Worm (Caenorhabditis elegans) whole organism, L4 larva: ENCODE measurements around the gene F35A5.8.
A peak's percentile ranks its signal among the peaks of the same experiment; 100 is the strongest.

Source experiments
- F26F4.8 ChIP-seq: fragments of 200-800 bp; sonication (Bioruptor generic); conservative IDR thresholded peaks from 2 replicates; pipeline ENCODE4 v1.3.6; 2022; ENCODE audit warnings: missing genetic modification characterization, missing compliant biosample characterization
- R02D3.7 ChIP-seq: fragments of 150-350 bp; sonication (generic microtip); optimal IDR thresholded peaks from 3 replicates; lab custom pipeline; 2014; ENCODE audit warnings: missing biosample characterization, missing genetic modification characterization
- T20F7.1 ChIP-seq: fragments of 200-800 bp; sonication (Bioruptor generic); optimal IDR thresholded peaks from 2 replicates; lab custom pipeline; 2018; ENCODE audit warnings: mild to moderate bottlenecking, missing genetic modification characterization, missing compliant biosample characterization
- aha-1 ChIP-seq: fragments of 150-350 bp; peaks from one replicate; lab custom pipeline; 2014; ENCODE audit warnings: missing biosample characterization, missing genetic modification characterization
- ceh-20 ChIP-seq: fragments of 200-800 bp; sonication (Bioruptor generic); IDR thresholded peaks from 2 replicates; pipeline ENCODE4 v1.3.6; 2022; ENCODE audit warnings: missing genetic modification reagents, missing genetic modification characterization, missing compliant biosample characterization
- ctbp-1 ChIP-seq: fragments of 200-800 bp; sonication (Bioruptor generic); IDR thresholded peaks from 2 replicates; pipeline ENCODE4 v1.3.6; 2022; ENCODE audit warnings: missing genetic modification reagents, missing genetic modification characterization, missing compliant biosample characterization
- daf-16 ChIP-seq, 3 experiments: sonication (generic microtip); optimal IDR thresholded peaks; 2 replicates each; lab custom pipeline; 2016 to 2017; ENCODE audit warnings: missing genetic modification characterization in 3 of 3, missing genetic modification reagents in 3 of 3, mild to moderate bottlenecking in 2 of 3, missing compliant biosample characterization in 2 of 3, missing biosample characterization in 1 of 3, moderate library complexity in 1 of 3
- dmd-6 ChIP-seq: fragments of 200-800 bp; sonication (Bioruptor generic); IDR thresholded peaks from 2 replicates; pipeline ENCODE4 v1.3.6; 2022; ENCODE audit warnings: missing genetic modification reagents, missing genetic modification characterization, missing compliant biosample characterization
- dpl-1 ChIP-seq: fragments of 150-350 bp; optimal IDR thresholded peaks from 2 replicates; lab custom pipeline; 2014; ENCODE audit warnings: missing biosample characterization, missing genetic modification reagents, missing genetic modification characterization
- dve-1 ChIP-seq: sonication (generic microtip); optimal IDR thresholded peaks from 2 replicates; lab custom pipeline; 2017; ENCODE audit warnings: antibody characterized with exemption, mild to moderate bottlenecking, missing genetic modification characterization, missing compliant biosample characterization; ENCODE audit not compliant: insufficient read depth
- egl-27 ChIP-seq: sonication (generic microtip); optimal IDR thresholded peaks from 3 replicates; lab custom pipeline; 2017; ENCODE audit warnings: missing biosample characterization, missing genetic modification reagents, missing genetic modification characterization
- hif-1 ChIP-seq, 2 experiments: sonication (generic microtip); optimal IDR thresholded peaks; 2 replicates each; lab custom pipeline; 2016 to 2017; ENCODE audit warnings: missing compliant biosample characterization in 2 of 2, missing genetic modification characterization in 2 of 2, missing genetic modification reagents in 2 of 2, missing genotype in 2 of 2, mild to moderate bottlenecking in 1 of 2
- hlh-11 ChIP-seq: fragments of 200-800 bp; sonication (Bioruptor generic); optimal IDR thresholded peaks from 2 replicates; lab custom pipeline; 2018; ENCODE audit warnings: mild to moderate bottlenecking, missing genetic modification characterization, missing compliant biosample characterization
- hlh-30 ChIP-seq: sonication (generic microtip); optimal IDR thresholded peaks from 2 replicates; lab custom pipeline; 2017; ENCODE audit warnings: antibody characterized with exemption, mild to moderate bottlenecking, missing genetic modification characterization, missing compliant biosample characterization; ENCODE audit not compliant: insufficient read depth
- jun-1 ChIP-seq: fragments of 150-350 bp; optimal IDR thresholded peaks from 2 replicates; lab custom pipeline; 2014; ENCODE audit warnings: missing biosample characterization, missing genetic modification reagents, missing genetic modification characterization
- lim-7 ChIP-seq: fragments of 200-800 bp; sonication (Bioruptor generic); IDR thresholded peaks from 2 replicates; pipeline ENCODE4 v1.3.6; 2022; ENCODE audit warnings: missing genetic modification characterization, missing compliant biosample characterization
- lin-1 ChIP-seq: fragments of 200-800 bp; sonication (Bioruptor generic); IDR thresholded peaks from 2 replicates; pipeline ENCODE4 v1.3.6; 2022; ENCODE audit warnings: missing genetic modification reagents, missing genetic modification characterization, missing compliant biosample characterization
- lin-29 ChIP-seq: fragments of 200-800 bp; sonication (Bioruptor generic); IDR thresholded peaks from 2 replicates; pipeline ENCODE4 v1.3.6; 2022; ENCODE audit warnings: missing genetic modification reagents, missing genetic modification characterization, missing compliant biosample characterization
- mdl-1 ChIP-seq, 2 experiments: fragments of 150-350 bp in 1 of 2; sonication (generic microtip) in 1 of 2; optimal IDR thresholded peaks; 2 replicates each; lab custom pipeline; 2014 to 2017; ENCODE audit warnings: missing biosample characterization in 2 of 2, missing genetic modification characterization in 2 of 2
- mes-2 ChIP-seq: sonication (generic microtip); optimal IDR thresholded peaks from 2 replicates; lab custom pipeline; 2016; ENCODE audit warnings: missing genotype, mild to moderate bottlenecking, missing genetic modification characterization, missing compliant biosample characterization; ENCODE audit not compliant: poor library complexity, severe bottlenecking
- mxl-3 ChIP-seq: fragments of 200-800 bp; sonication (Bioruptor generic); optimal IDR thresholded peaks from 2 replicates; lab custom pipeline; 2018; ENCODE audit warnings: mild to moderate bottlenecking, missing genetic modification characterization, missing compliant biosample characterization
- nhr-102 ChIP-seq: sonication (generic microtip); optimal IDR thresholded peaks from 2 replicates; lab custom pipeline; 2016; ENCODE audit warnings: mild to moderate bottlenecking, missing genetic modification characterization, moderate library complexity, missing compliant biosample characterization
- nhr-25 ChIP-seq: sonication (generic microtip); optimal IDR thresholded peaks from 2 replicates; lab custom pipeline; 2017; ENCODE audit warnings: missing genetic modification characterization, mild to moderate bottlenecking, missing compliant biosample characterization, antibody characterized with exemption, moderate library complexity, borderline replicate concordance; ENCODE audit not compliant: insufficient read depth
- nhr-28 ChIP-seq: fragments of 150-350 bp; optimal IDR thresholded peaks from 2 replicates; lab custom pipeline; 2014; ENCODE audit warnings: missing biosample characterization, missing genetic modification characterization
- nhr-48 ChIP-seq: sonication (generic microtip); optimal IDR thresholded peaks from 2 replicates; lab custom pipeline; 2016; ENCODE audit warnings: mild to moderate bottlenecking, missing genetic modification characterization, missing compliant biosample characterization
- nhr-76 ChIP-seq: fragments of 150-350 bp; optimal IDR thresholded peaks from 2 replicates; lab custom pipeline; 2014; ENCODE audit warnings: missing biosample characterization, missing genetic modification characterization
- nhr-77 ChIP-seq: fragments of 150-350 bp; optimal IDR thresholded peaks from 2 replicates; lab custom pipeline; 2014; ENCODE audit warnings: missing biosample characterization, missing genetic modification characterization
- pha-4 ChIP-seq, 2 experiments: fragments of 150-350 bp in 1 of 2; fragments of 200-800 bp in 1 of 2; sonication (Bioruptor generic) in 1 of 2; IDR thresholded peaks in 1 of 2; optimal IDR thresholded peaks in 1 of 2; 2 replicates each; pipeline versions ENCODE4 v1.3.6 to Lab custom; 2014 to 2022; ENCODE audit warnings: missing genetic modification characterization in 2 of 2, missing genetic modification reagents in 2 of 2, missing biosample characterization in 1 of 2, missing compliant biosample characterization in 1 of 2
- php-3 ChIP-seq: fragments of 200-800 bp; sonication (Bioruptor generic); IDR thresholded peaks from 2 replicates; pipeline ENCODE4 v1.3.6; 2022; ENCODE audit warnings: missing genetic modification reagents, missing genetic modification characterization, missing compliant biosample characterization
- pqm-1 ChIP-seq: sonication (generic microtip); optimal IDR thresholded peaks from 2 replicates; lab custom pipeline; 2017; ENCODE audit warnings: missing biosample characterization, missing genetic modification characterization
- rbr-2 ChIP-seq: sonication (generic microtip); optimal IDR thresholded peaks from 2 replicates; lab custom pipeline; 2016; ENCODE audit warnings: missing genotype, missing genetic modification characterization, missing compliant biosample characterization
- sdz-12 ChIP-seq: fragments of 200-800 bp; sonication (Bioruptor generic); optimal IDR thresholded peaks from 2 replicates; lab custom pipeline; 2018; ENCODE audit warnings: mild to moderate bottlenecking, missing genetic modification characterization, missing compliant biosample characterization
- spr-1 ChIP-seq: sonication (generic microtip); optimal IDR thresholded peaks from 2 replicates; lab custom pipeline; 2016; ENCODE audit warnings: mild to moderate bottlenecking, missing genetic modification characterization, missing compliant biosample characterization
- tra-1 ChIP-seq: fragments of 200-800 bp; sonication (Bioruptor generic); IDR thresholded peaks from 2 replicates; pipeline ENCODE4 v1.3.6; 2022; ENCODE audit warnings: missing genetic modification reagents, missing genetic modification characterization, missing compliant biosample characterization
- unc-39 ChIP-seq: sonication (generic microtip); optimal IDR thresholded peaks from 2 replicates; lab custom pipeline; 2017; ENCODE audit warnings: missing biosample characterization, missing genetic modification characterization
- unc-62 ChIP-seq, 3 experiments: fragments of 150-350 bp in 1 of 3; sonication (generic microtip); optimal IDR thresholded peaks in 2 of 3; peaks in 1 of 3; 1 replicate in 1 of 3; 2 replicates in 2 of 3; lab custom pipeline; 2014 to 2017; ENCODE audit warnings: missing biosample characterization in 3 of 3, missing genetic modification characterization in 3 of 3, missing genetic modification reagents in 3 of 3, missing genotype in 1 of 3
- zfp-2 ChIP-seq: sonication (generic microtip); optimal IDR thresholded peaks from 2 replicates; lab custom pipeline; 2016; ENCODE audit warnings: mild to moderate bottlenecking, missing genetic modification characterization, missing compliant biosample characterization
- ztf-11 ChIP-seq: fragments of 150-350 bp; optimal IDR thresholded peaks from 2 replicates; lab custom pipeline; 2014; ENCODE audit warnings: missing biosample characterization, missing genetic modification characterization
- ztf-7 ChIP-seq: fragments of 150-350 bp; optimal IDR thresholded peaks from 2 replicates; lab custom pipeline; 2014; ENCODE audit warnings: missing biosample characterization, missing genetic modification characterization

F35A5.8 gene

DNA sequence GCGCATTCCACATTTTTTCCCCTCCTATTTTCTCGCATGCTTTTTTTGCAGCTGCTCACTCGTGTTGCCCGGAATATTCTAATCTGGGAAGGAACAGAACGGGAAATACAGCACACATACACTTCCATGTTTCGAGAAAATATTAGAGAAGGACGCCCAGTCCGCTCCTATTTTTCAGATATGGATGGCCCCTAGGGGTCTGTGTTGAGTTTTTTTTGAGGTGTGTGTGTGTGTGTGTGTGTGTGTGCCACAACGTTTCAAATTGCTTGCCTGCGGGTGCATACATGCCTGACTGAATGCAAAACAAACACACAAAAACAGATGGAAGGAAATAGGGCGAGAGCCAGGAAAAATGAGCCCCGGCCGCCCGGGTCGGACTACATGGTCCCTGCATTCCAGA lies 18.3 kb upstream of the F35A5.8 start (continued):
- no peak for TF ChIP-seq lim-7 (GFP tag; lab: Robert Waterston, UW)
- no peak for TF ChIP-seq nhr-76 (tag; lab: Kevin White, UChicago)
- peak; percentile 93 for TF ChIP-seq aha-1
- TF ChIP-seq dpl-1 (GFP tag; lab: Kevin White, UChicago), result no peak
- no peak for TF ChIP-seq ceh-20 (GFP tag; lab: Robert Waterston, UW)
- no peak for TF ChIP-seq php-3 (GFP tag; lab: Robert Waterston, UW)
- TF ChIP-seq hif-1 (tag; optimal IDR thresholded peaks at IDR 0.05; lab: Kevin White, UChicago), result no peak
- TF ChIP-seq lin-1, result no peak
- TF ChIP-seq rbr-2 (tag; lab: Kevin White, UChicago), result no peak
- TF ChIP-seq sdz-12 (GFP tag; lab: Kevin White, UChicago), result no peak
- TF ChIP-seq egl-27 (tag; lab: Kevin White, UChicago), result no peak
- no peak for TF ChIP-seq ztf-7 (tag; lab: Kevin White, UChicago)
- TF ChIP-seq T20F7.1, result no peak
- TF ChIP-seq jun-1 (tag; lab: Kevin White, UChicago), result no peak
- TF ChIP-seq, all 104 proteins: peak for 5

DNA sequence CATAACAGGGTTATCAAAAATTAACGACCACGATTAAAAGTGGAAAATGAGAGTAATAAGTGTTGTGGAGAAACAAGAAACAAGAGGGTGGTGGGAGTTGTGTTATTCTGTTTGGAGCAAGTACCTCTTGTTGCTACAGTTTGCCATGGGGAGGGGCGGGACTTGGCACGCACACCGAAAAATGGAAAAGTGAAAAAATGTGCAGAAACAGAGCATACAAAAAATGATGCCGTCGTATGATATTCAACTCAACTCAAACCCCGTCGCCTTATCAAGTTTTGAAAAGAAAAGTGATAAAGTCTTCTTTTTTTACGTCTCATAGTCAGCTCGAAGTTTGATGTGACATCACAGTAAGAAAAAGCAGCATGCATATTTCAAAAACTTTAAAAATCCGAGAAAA lies 17.4 kb upstream of the F35A5.8 start:
- TF ChIP-seq daf-16 (GFP tag; optimal IDR thresholded peaks at IDR 0.05; lab: Kevin White, UChicago), result no peak
- peak; percentile 74 for TF ChIP-seq daf-16 (tag; optimal IDR thresholded peaks at IDR 0.05; lab: Kevin White, UChicago)
- TF ChIP-seq hif-1 (tag; optimal IDR thresholded peaks at IDR 0.05; lab: Kevin White, UChicago), result no peak
- no peak for TF ChIP-seq lin-29 (GFP tag; lab: Robert Waterston, UW)
- peak; percentile 78 for TF ChIP-seq dmd-6 (GFP tag; lab: Robert Waterston, UW)
- TF ChIP-seq nhr-28 (tag; lab: Kevin White, UChicago), result peak; percentile 66
- peak; percentile 64 for TF ChIP-seq pqm-1
- peak; percentile 21 for TF ChIP-seq nhr-102 (tag; lab: Kevin White, UChicago)
- TF ChIP-seq pha-4 (GFP tag; IDR thresholded peaks at IDR 0.05; lab: Robert Waterston, UW), result peak; percentile 27; the same call in 1 of the 2 replicates
- no peak for TF ChIP-seq pha-4 (tag; optimal IDR thresholded peaks at IDR 0.05; lab: Kevin White, UChicago)
- peak; percentile 33; the same call in 1 of the 2 replicates for TF ChIP-seq lin-1
- TF ChIP-seq mes-2 (tag; lab: Kevin White, UChicago), result peak; percentile 19
- peak; percentile 10 for TF ChIP-seq hlh-30 (tag; lab: Kevin White, UChicago)
- peak; percentile 44 for TF ChIP-seq dve-1 (tag; lab: Kevin White, UChicago)
- peak; percentile 66 for TF ChIP-seq hlh-11 (tag; lab: Kevin White, UChicago)
- TF ChIP-seq unc-39 (tag; lab: Kevin White, UChicago), result no peak
- TF ChIP-seq, all 104 proteins: peak for 11

DNA sequence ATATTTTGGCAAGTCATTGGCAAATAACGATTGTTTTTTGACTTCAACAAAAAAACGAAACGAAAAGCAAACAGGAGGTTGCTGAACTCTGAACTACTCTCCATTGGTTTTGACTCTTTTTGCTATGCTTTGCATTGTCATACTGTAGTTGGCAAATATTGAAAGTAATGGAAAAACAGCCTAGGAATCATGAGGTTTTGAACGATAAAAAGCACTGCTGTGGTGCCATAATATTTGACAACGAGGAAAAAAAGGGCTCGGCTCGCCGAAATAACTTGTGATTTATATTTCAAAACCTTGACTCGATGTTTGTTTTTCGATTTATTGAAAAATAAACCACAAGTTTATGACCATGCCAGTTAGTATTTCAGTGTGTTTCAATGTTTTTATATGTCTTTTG lies 16.4 kb upstream of the F35A5.8 start:
- TF ChIP-seq pha-4 (GFP tag; IDR thresholded peaks at IDR 0.05; lab: Robert Waterston, UW) (peak; percentile 72), pha-4 (tag; optimal IDR thresholded peaks at IDR 0.05; lab: Kevin White, UChicago) (peak; percentile 50), spr-1 (tag; lab: Kevin White, UChicago) (no peak), daf-16 (GFP tag; optimal IDR thresholded peaks at IDR 0.05; lab: Kevin White, UChicago) (no peak), daf-16 (tag; optimal IDR thresholded peaks at IDR 0.05; lab: Kevin White, UChicago) (peak; percentile 6), dmd-6 (GFP tag; lab: Robert Waterston, UW) (no peak), F26F4.8 (GFP tag; lab: Robert Waterston, UW) (no peak), hlh-30 (tag; lab: Kevin White, UChicago) (peak; percentile 45), zfp-2 (tag; lab: Kevin White, UChicago) (no peak), unc-62 (GFP tag; optimal IDR thresholded peaks at IDR 0.05 in 1 of 2; lab: Kevin White, UChicago) (no peak), unc-62 (tag; optimal IDR thresholded peaks at IDR 0.05; lab: Kevin White, UChicago) (no peak)
- TF ChIP-seq, all 104 proteins: peak for 3

DNA sequence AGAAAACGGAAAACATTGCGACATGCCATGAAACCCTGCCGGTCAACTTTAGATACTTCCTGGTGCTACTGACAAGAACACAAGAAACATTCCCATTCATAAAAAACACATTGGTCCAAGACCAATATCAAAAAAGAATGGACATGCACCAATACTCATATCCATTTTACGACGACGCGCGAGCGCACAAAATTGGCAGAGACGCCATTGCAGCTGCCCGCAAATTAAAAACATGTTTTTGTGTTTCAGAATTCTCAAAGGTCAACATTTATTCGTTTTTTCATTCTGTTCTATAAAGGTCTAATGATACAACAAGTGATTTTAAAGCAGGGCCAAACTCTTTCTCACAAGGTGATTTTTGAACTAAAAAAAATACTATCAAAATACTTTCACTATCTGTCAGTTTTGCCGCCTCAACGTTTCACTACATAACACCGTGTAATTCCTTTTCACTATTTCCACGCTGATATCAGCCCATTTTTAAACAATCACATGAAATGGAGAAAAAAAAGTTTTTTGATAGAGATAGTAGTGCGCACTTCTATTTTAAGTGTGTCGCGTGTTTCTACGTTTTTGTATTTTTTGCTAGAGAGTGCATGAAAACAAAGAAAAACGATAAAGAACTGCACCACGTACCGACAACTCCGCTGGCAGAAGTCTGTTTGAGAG lies 15.7 kb upstream of the F35A5.8 start:
- TF ChIP-seq mdl-1 (tag; optimal IDR thresholded peaks at IDR 0.05; lab: Kevin White, UChicago), result peak in 1 of 2 experiments; percentile 60
- TF ChIP-seq R02D3.7 (tag; lab: Kevin White, UChicago), result no peak
- TF ChIP-seq hlh-30 (tag; lab: Kevin White, UChicago), result peak; percentile 75
- TF ChIP-seq nhr-28 (tag; lab: Kevin White, UChicago), result peak; percentile 94
- no peak for TF ChIP-seq nhr-25 (tag; lab: Kevin White, UChicago)
- peak; percentile 67 for TF ChIP-seq nhr-77 (tag; lab: Kevin White, UChicago)
- no peak for TF ChIP-seq daf-16 (GFP tag; optimal IDR thresholded peaks at IDR 0.05; lab: Kevin White, UChicago)
- TF ChIP-seq daf-16 (tag; optimal IDR thresholded peaks at IDR 0.05; lab: Kevin White, UChicago), result peak; percentile 77
- no peak for TF ChIP-seq ctbp-1 (GFP tag; lab: Robert Waterston, UW)
- peak; percentile 30 for TF ChIP-seq pqm-1
- peak; percentile 27; the same call in 1 of the 2 replicates for TF ChIP-seq tra-1 (GFP tag; lab: Robert Waterston, UW)
- TF ChIP-seq dve-1 (tag; lab: Kevin White, UChicago), result peak; percentile 80
- TF ChIP-seq nhr-48 (tag; lab: Kevin White, UChicago), result peak; percentile 6
- peak; percentile 59 for TF ChIP-seq aha-1
- TF ChIP-seq mxl-3 (GFP tag; lab: Kevin White, UChicago), result peak; percentile 60
- TF ChIP-seq ztf-11 (tag; lab: Kevin White, UChicago), result no peak
- no peak for TF ChIP-seq rbr-2 (tag; lab: Kevin White, UChicago)
